Worm (Caenorhabditis elegans) whole organism, young adult: Measurements from ENCODE around the gene bath-27.
A peak's percentile ranks its signal among the peaks of the same experiment; 100 is the strongest.

Source experiments
- C17E4.6 ChIP-seq: fragments of 200-800 bp; sonication (Bioruptor generic); IDR thresholded peaks from 2 replicates; pipeline ENCODE4 v1.3.6; 2022; ENCODE audit warnings: missing genetic modification reagents, missing genetic modification characterization, missing compliant biosample characterization
- D2030.7 ChIP-seq: fragments of 200-800 bp; sonication (Bioruptor generic); IDR thresholded peaks from 2 replicates; pipeline ENCODE4 v1.3.6; 2022; ENCODE audit warnings: missing genetic modification reagents, missing genetic modification characterization, missing compliant biosample characterization
- F10E7.11 ChIP-seq: sonication (generic microtip); optimal IDR thresholded peaks from 2 replicates; lab custom pipeline; 2017; ENCODE audit warnings: mild to moderate bottlenecking, missing genetic modification characterization, moderate library complexity, missing compliant biosample characterization
- F22D6.2 ChIP-seq: sonication (generic microtip); optimal IDR thresholded peaks from 2 replicates; lab custom pipeline; 2016; ENCODE audit warnings: mild to moderate bottlenecking, missing genetic modification characterization, missing compliant biosample characterization
- F23B12.7 ChIP-seq: sonication (generic microtip); optimal IDR thresholded peaks from 2 replicates; lab custom pipeline; 2017; ENCODE audit warnings: missing genetic modification characterization, mild to moderate bottlenecking, missing compliant biosample characterization, antibody characterized with exemption, moderate library complexity; ENCODE audit not compliant: insufficient read depth
- F39B2.1 ChIP-seq: fragments of 200-800 bp; sonication (Bioruptor generic); IDR thresholded peaks from 2 replicates; pipeline ENCODE4 v1.3.6; 2022; ENCODE audit warnings: missing genetic modification reagents, missing genetic modification characterization, missing compliant biosample characterization
- F49E8.2 ChIP-seq: sonication (generic microtip); optimal IDR thresholded peaks from 3 replicates; lab custom pipeline; 2017; ENCODE audit warnings: missing genetic modification characterization, mild to moderate bottlenecking, missing compliant biosample characterization, antibody characterized with exemption, moderate library complexity; ENCODE audit not compliant: insufficient read depth
- K11D2.4 ChIP-seq: fragments of 200-800 bp; sonication (Bioruptor generic); IDR thresholded peaks from 2 replicates; pipeline ENCODE4 v1.3.6; 2022; ENCODE audit warnings: missing genetic modification reagents, missing genetic modification characterization, missing compliant biosample characterization
- T07F8.4 ChIP-seq: sonication (generic microtip); optimal IDR thresholded peaks from 2 replicates; lab custom pipeline; 2016; ENCODE audit warnings: mild to moderate bottlenecking, missing genetic modification characterization, moderate library complexity, missing compliant biosample characterization
- ZK185.1 ChIP-seq: sonication (generic microtip); optimal IDR thresholded peaks from 2 replicates; lab custom pipeline; 2016; ENCODE audit warnings: mild to moderate bottlenecking, missing genetic modification characterization, missing compliant biosample characterization; ENCODE audit not compliant: poor library complexity, severe bottlenecking
- akir-1 ChIP-seq: fragments of 200-800 bp; sonication (Bioruptor generic); optimal IDR thresholded peaks from 2 replicates; lab custom pipeline; 2018; ENCODE audit warnings: mild to moderate bottlenecking, missing genetic modification characterization, moderate library complexity, missing compliant biosample characterization
- attf-3 ChIP-seq: fragments of 200-800 bp; sonication (Bioruptor generic); conservative IDR thresholded peaks from 2 replicates; pipeline ENCODE4 v1.3.6; 2022; ENCODE audit warnings: missing genetic modification reagents, missing genetic modification characterization, missing compliant biosample characterization
- ceh-100 ChIP-seq: fragments of 200-800 bp; sonication (Bioruptor generic); IDR thresholded peaks from 2 replicates; pipeline ENCODE4 v1.3.6; 2022; ENCODE audit warnings: missing genetic modification reagents, missing genetic modification characterization, missing compliant biosample characterization
- ceh-40 ChIP-seq: fragments of 200-800 bp; sonication (Bioruptor generic); IDR thresholded peaks from 2 replicates; pipeline ENCODE4 v1.3.6; 2022; ENCODE audit warnings: missing genetic modification characterization, missing compliant biosample characterization
- ceh-91 ChIP-seq: fragments of 200-800 bp; sonication (Bioruptor generic); IDR thresholded peaks from 2 replicates; pipeline ENCODE4 v1.3.6; 2022; ENCODE audit warnings: missing genetic modification reagents, missing genetic modification characterization, missing compliant biosample characterization
- dpl-1 ChIP-seq: fragments of 150-350 bp; optimal IDR thresholded peaks from 2 replicates; lab custom pipeline; 2014; ENCODE audit warnings: missing biosample characterization, missing genetic modification reagents, missing genetic modification characterization
- efl-1 ChIP-seq: fragments of 150-350 bp; optimal IDR thresholded peaks from 2 replicates; lab custom pipeline; 2014; ENCODE audit warnings: missing biosample characterization, missing genetic modification reagents, missing genetic modification characterization
- hmg-20 ChIP-seq: fragments of 200-800 bp; sonication (Bioruptor generic); IDR thresholded peaks from 2 replicates; pipeline ENCODE4 v1.3.6; 2022; ENCODE audit warnings: missing genetic modification reagents, missing genetic modification characterization, missing compliant biosample characterization
- lag-1 ChIP-seq: fragments of 200-800 bp; sonication (Bioruptor generic); IDR thresholded peaks from 2 replicates; pipeline ENCODE4 v1.3.6; 2022; ENCODE audit warnings: missing genetic modification reagents, missing genetic modification characterization, missing compliant biosample characterization
- lin-26 ChIP-seq: fragments of 200-800 bp; sonication (Bioruptor generic); IDR thresholded peaks from 2 replicates; pipeline ENCODE4 v1.3.6; 2022; ENCODE audit warnings: missing genetic modification reagents, missing genetic modification characterization, missing compliant biosample characterization
- lin-40 ChIP-seq: sonication (generic microtip); optimal IDR thresholded peaks from 2 replicates; lab custom pipeline; 2016; ENCODE audit warnings: missing genetic modification characterization, mild to moderate bottlenecking, missing compliant biosample characterization, missing genotype, missing genetic modification reagents
- lir-1 ChIP-seq: fragments of 200-800 bp; sonication (Bioruptor generic); conservative IDR thresholded peaks from 2 replicates; pipeline ENCODE4 v1.3.6; 2022; ENCODE audit warnings: missing genetic modification reagents, missing genetic modification characterization, missing compliant biosample characterization
- lsl-1 ChIP-seq: fragments of 200-800 bp; sonication (Bioruptor generic); optimal IDR thresholded peaks from 2 replicates; lab custom pipeline; 2018; ENCODE audit warnings: mild to moderate bottlenecking, missing genetic modification characterization, moderate library complexity, missing compliant biosample characterization
- madf-10 ChIP-seq: sonication (generic microtip); optimal IDR thresholded peaks from 2 replicates; lab custom pipeline; 2016; ENCODE audit warnings: mild to moderate bottlenecking, missing genetic modification characterization, missing compliant biosample characterization
- madf-3 ChIP-seq: fragments of 200-800 bp; sonication (Bioruptor generic); IDR thresholded peaks from 2 replicates; pipeline ENCODE4 v1.3.6; 2022; ENCODE audit warnings: missing genetic modification reagents, missing genetic modification characterization, missing compliant biosample characterization
- madf-6 ChIP-seq: fragments of 200-800 bp; sonication (Bioruptor generic); IDR thresholded peaks from 2 replicates; pipeline ENCODE4 v1.3.6; 2022; ENCODE audit warnings: missing genetic modification reagents, missing genetic modification characterization, missing compliant biosample characterization
- mcd-1 ChIP-seq: fragments of 200-800 bp; sonication (Bioruptor generic); IDR thresholded peaks from 2 replicates; pipeline ENCODE4 v1.3.6; 2022; ENCODE audit warnings: missing genetic modification reagents, missing genetic modification characterization, missing compliant biosample characterization
- nfya-1 ChIP-seq: sonication (generic microtip); optimal IDR thresholded peaks from 2 replicates; lab custom pipeline; 2017; ENCODE audit warnings: antibody characterized with exemption, missing compliant biosample characterization, missing genetic modification characterization, borderline replicate concordance; ENCODE audit not compliant: insufficient read depth
- rcor-1 ChIP-seq: fragments of 200-800 bp; sonication (Bioruptor generic); IDR thresholded peaks from 2 replicates; pipeline ENCODE4 v1.3.6; 2022; ENCODE audit warnings: missing genetic modification reagents, missing genetic modification characterization, missing compliant biosample characterization
- rec-8 ChIP-seq, 2 experiments: sonication (generic microtip); optimal IDR thresholded peaks; 2 replicates each; lab custom pipeline; 2016; ENCODE audit warnings: mild to moderate bottlenecking in 2 of 2, missing genetic modification characterization in 2 of 2, missing genetic modification reagents in 2 of 2, missing genotype in 2 of 2, missing biosample characterization in 1 of 2, missing compliant biosample characterization in 1 of 2, moderate library complexity in 1 of 2
- sea-2 ChIP-seq: fragments of 200-800 bp; sonication (Bioruptor generic); IDR thresholded peaks from 2 replicates; pipeline ENCODE4 v1.3.6; 2022; ENCODE audit warnings: missing genetic modification characterization, missing compliant biosample characterization
- snpc-1.1 ChIP-seq: sonication (generic microtip); optimal IDR thresholded peaks from 2 replicates; lab custom pipeline; 2017; ENCODE audit warnings: missing genetic modification characterization, mild to moderate bottlenecking, missing compliant biosample characterization, antibody characterized with exemption, moderate library complexity, missing genotype, missing genetic modification reagents; ENCODE audit not compliant: insufficient read depth
- sptf-2 ChIP-seq: fragments of 200-800 bp; sonication (Bioruptor generic); optimal IDR thresholded peaks from 2 replicates; lab custom pipeline; 2018; ENCODE audit warnings: mild to moderate bottlenecking, missing genetic modification characterization, missing compliant biosample characterization
- tlf-1 ChIP-seq: fragments of 200-800 bp; sonication (Bioruptor generic); optimal IDR thresholded peaks from 2 replicates; lab custom pipeline; 2018; ENCODE audit warnings: mild to moderate bottlenecking, missing genetic modification characterization, missing compliant biosample characterization
- xnd-1 ChIP-seq: sonication (generic microtip); optimal IDR thresholded peaks from 2 replicates; lab custom pipeline; 2016; ENCODE audit warnings: missing genotype, missing genetic modification reagents, missing genetic modification characterization, missing compliant biosample characterization
- ztf-18 ChIP-seq: sonication (generic microtip); optimal IDR thresholded peaks from 2 replicates; lab custom pipeline; 2016; ENCODE audit warnings: missing genotype, mild to moderate bottlenecking, missing genetic modification characterization, missing compliant biosample characterization
- ztf-22 ChIP-seq: fragments of 200-800 bp; sonication (Bioruptor generic); optimal IDR thresholded peaks from 2 replicates; lab custom pipeline; 2018; ENCODE audit warnings: mild to moderate bottlenecking, missing genetic modification characterization, moderate library complexity, missing compliant biosample characterization
- ztf-6 ChIP-seq: fragments of 200-800 bp; sonication (Bioruptor generic); IDR thresholded peaks from 2 replicates; pipeline ENCODE4 v1.3.6; 2022; ENCODE audit warnings: missing genetic modification reagents, missing genetic modification characterization, missing compliant biosample characterization

bath-27 gene

DNA sequence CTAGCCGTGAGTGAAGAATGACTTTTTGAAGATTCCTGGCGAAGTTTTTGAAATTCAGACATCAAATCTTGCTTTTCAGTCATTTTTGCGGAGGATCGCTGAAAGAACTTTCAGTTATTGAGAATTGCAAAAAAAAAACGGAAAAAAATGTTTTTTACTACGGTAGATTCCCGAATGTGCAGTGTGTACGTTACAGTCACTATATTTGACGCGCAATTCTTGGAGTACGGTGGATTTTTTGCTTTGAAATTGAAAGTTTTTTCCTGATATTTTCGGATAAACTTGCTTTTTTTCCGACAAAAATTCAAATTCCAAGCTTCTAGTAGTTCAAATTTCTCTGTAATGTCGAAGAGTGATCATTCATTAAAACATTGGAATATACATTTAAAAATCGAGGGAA, 16.9 kb upstream of the bath-27 start, which contains the start of gene F14D2.11:
Gene F14D2.11, minus strand, starts transcription at position 101 of the 400 bp plus-strand sequence.
- 0 out of 2 replicates have a peak, but pooled peaks have one; percentile 21 for TF ChIP-seq madf-3 (GFP tag; lab: Robert Waterston, UW)
- peak; percentile 68 for TF ChIP-seq lsl-1
- TF ChIP-seq ceh-40, result no peak

DNA sequence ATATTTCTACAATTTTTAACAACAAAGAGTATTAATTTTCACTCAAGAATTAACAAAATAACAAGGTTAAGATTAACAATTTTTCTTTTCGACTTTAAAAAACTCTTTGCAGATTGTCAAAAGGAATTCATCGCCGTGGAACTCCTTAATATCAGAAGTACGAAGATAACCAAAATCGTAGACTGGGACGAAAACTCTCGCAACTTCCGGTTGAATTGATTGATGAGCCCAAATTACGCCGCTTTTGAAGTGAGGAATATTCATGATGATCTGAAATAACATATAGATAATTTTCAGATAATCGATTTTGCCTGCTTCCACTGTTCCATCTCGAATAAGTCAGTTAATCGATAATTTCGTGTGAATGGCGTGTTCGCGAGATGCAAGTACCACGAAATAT, 15.2 kb upstream of the bath-27 start, which contains the start of gene F14D2.15:
Gene F14D2.15, minus strand, starts transcription at position 101 of the 400 bp plus-strand sequence.
- TF ChIP-seq C17E4.6 (GFP tag; lab: Robert Waterston, UW) (no peak), rec-8 (tag; optimal IDR thresholded peaks at IDR 0.05; lab: Kevin White, UChicago) (no peak), ceh-100 (GFP tag; lab: Robert Waterston, UW) (no peak), madf-10 (tag; lab: Kevin White, UChicago) (no peak), sea-2 (GFP tag; lab: Robert Waterston, UW) (no peak), mcd-1 (GFP tag; lab: Robert Waterston, UW) (no peak), lag-1 (no peak), attf-3 (GFP tag; lab: Robert Waterston, UW) (no peak)

DNA sequence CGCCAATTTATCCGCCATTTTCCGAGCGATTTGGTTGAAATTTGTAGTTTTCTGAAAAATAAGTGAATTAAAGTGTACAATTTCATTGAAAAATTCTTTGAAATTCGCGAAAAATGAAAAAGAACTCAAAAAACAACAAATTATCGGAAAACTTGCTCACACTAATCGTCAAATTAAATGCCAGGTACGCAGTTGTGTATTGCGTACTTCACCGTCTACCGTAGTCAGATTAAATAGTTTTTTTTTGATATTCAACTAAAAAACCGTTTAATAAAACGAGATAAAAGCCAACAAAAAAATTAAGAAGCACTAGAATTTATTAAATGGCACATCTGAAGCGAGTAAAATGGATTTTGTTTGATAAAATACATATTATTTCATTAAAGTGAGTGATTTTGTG, 14.0 kb upstream of the bath-27 start, which contains the start of gene bath-28:
Gene bath-28, minus strand, starts transcription at position 51 of the 400 bp plus-strand sequence.
- peak; percentile 54; the same call in 1 of the 2 replicates for TF ChIP-seq madf-6
- TF ChIP-seq lsl-1, result peak; percentile 72
- no peak for TF ChIP-seq rcor-1 (GFP tag; lab: Robert Waterston, UW)
- no peak for TF ChIP-seq nfya-1
- TF ChIP-seq ztf-22 (GFP tag; lab: Kevin White, UChicago), result no peak
- peak; percentile 36; the same call in 1 of the 2 replicates for TF ChIP-seq D2030.7 (GFP tag; lab: Robert Waterston, UW)

DNA sequence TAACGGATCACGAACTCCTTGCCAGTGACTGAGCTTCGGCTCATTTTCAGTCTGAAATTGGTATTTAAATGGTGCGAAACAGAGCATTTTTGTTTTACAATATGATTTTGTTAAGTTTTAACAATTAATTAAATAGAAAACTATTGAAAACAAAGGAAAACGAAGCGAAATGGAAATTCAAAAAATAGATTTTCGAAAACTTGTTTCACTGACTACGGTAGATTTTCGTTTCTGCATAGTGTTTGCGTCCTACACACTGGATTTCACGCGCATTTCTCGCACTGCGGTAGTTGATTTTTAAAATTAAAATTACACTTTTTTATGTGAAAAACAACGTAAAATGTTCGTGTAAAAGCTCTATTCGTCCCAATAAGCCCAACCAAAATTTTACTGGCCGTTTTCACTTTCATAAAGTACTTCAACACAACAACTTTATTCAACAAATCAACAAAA, 12.6 kb upstream of the bath-27 start, which contains the start of gene bath-30:
Gene bath-30, minus strand, starts transcription at position 51 of the 453 bp plus-strand sequence.
- TF ChIP-seq lsl-1, result peak; percentile 81
- peak; percentile 13 for TF ChIP-seq snpc-1.1
- no peak for TF ChIP-seq T07F8.4
- peak; percentile 52 for TF ChIP-seq madf-6
- TF ChIP-seq lir-1 (GFP tag; lab: Robert Waterston, UW), result no peak
- TF ChIP-seq ceh-91, result 0 out of 2 replicates have a peak, but pooled peaks have one; percentile 24
- no peak for TF ChIP-seq dpl-1 (GFP tag; lab: Kevin White, UChicago)
- TF ChIP-seq D2030.7 (GFP tag; lab: Robert Waterston, UW), result peak; percentile 40
- TF ChIP-seq F49E8.2 (tag; lab: Kevin White, UChicago), result peak; percentile 13
- no peak for TF ChIP-seq lin-26 (GFP tag; lab: Robert Waterston, UW)
- TF ChIP-seq rcor-1 (GFP tag; lab: Robert Waterston, UW), result no peak
- TF ChIP-seq ZK185.1 (tag; lab: Kevin White, UChicago), result no peak
- TF ChIP-seq F22D6.2 (tag; lab: Kevin White, UChicago), result no peak

- TF ChIP-seq F23B12.7 (no peak), ztf-6 (GFP tag; lab: Robert Waterston, UW) (no peak), efl-1 (GFP tag; lab: Kevin White, UChicago) (peak; percentile 0), nfya-1 (no peak), F10E7.11 (tag; lab: Kevin White, UChicago) (no peak), madf-3 (GFP tag; lab: Robert Waterston, UW) (no peak), sea-2 (GFP tag; lab: Robert Waterston, UW) (no peak), xnd-1 (tag; lab: Kevin White, UChicago) (peak; percentile 15), hmg-20 (GFP tag; lab: Robert Waterston, UW) (no peak), akir-1 (no peak), F39B2.1 (GFP tag; lab: Robert Waterston, UW) (no peak), tlf-1 (GFP tag; lab: Kevin White, UChicago) (no peak), ceh-40 (no peak), K11D2.4 (GFP tag; lab: Robert Waterston, UW) (no peak), D2030.7 (GFP tag; lab: Robert Waterston, UW) (peak; percentile 51), ztf-18 (tag; lab: Kevin White, UChicago) (no peak), sptf-2 (no peak), mcd-1 (GFP tag; lab: Robert Waterston, UW) (0 out of 2 replicates have a peak, but pooled peaks have one; percentile 15), lin-40 (no peak)
Measured at ce11 chrII:3347940-3348610, 10.9 kb upstream of the bath-27 start, which contains the start of the genes F14D2.14 and bath-29. Gene F14D2.14 (minus strand): TSS chrII:3347990. Gene bath-29 (plus strand): TSS chrII:3348560.
